Worm (Caenorhabditis elegans) whole organism, L3 larva: Measurements from ENCODE around the gene frpr-5.
A peak's percentile ranks its signal among the peaks of the same experiment; 100 is the strongest.

Source experiments
- ZK546.5 ChIP-seq: sonication (generic microtip); optimal IDR thresholded peaks from 2 replicates; lab custom pipeline; 2017; ENCODE audit warnings: missing biosample characterization, missing genetic modification characterization
- ama-1 ChIP-seq: fragments of 150-350 bp; optimal IDR thresholded peaks from 2 replicates; lab custom pipeline; 2018
- ceh-16 ChIP-seq: sonication (generic microtip); optimal IDR thresholded peaks from 2 replicates; lab custom pipeline; 2017; ENCODE audit warnings: missing biosample characterization, missing genetic modification characterization
- ceh-28 ChIP-seq: fragments of 150-350 bp; optimal IDR thresholded peaks from 2 replicates; lab custom pipeline; 2014; ENCODE audit warnings: missing biosample characterization, missing genetic modification reagents, missing genetic modification characterization
- ceh-82 ChIP-seq: fragments of 150-350 bp; optimal IDR thresholded peaks from 2 replicates; lab custom pipeline; 2014; ENCODE audit warnings: missing biosample characterization, missing genetic modification characterization
- ceh-9 ChIP-seq: sonication (generic microtip); optimal IDR thresholded peaks from 2 replicates; lab custom pipeline; 2018; ENCODE audit warnings: missing biosample characterization, missing genetic modification characterization
- daf-12 ChIP-seq: fragments of 150-350 bp; optimal IDR thresholded peaks from 2 replicates; lab custom pipeline; 2014; ENCODE audit warnings: missing biosample characterization, missing genetic modification reagents, missing genetic modification characterization
- egl-5 ChIP-seq: fragments of 150-350 bp; optimal IDR thresholded peaks from 2 replicates; lab custom pipeline; 2017; ENCODE audit warnings: missing biosample characterization, missing genetic modification reagents, missing genetic modification characterization, inconsistent platforms
- elt-1 ChIP-seq: fragments of 150-350 bp; optimal IDR thresholded peaks from 2 replicates; lab custom pipeline; 2014; ENCODE audit warnings: missing biosample characterization, missing genetic modification characterization
- elt-2 ChIP-seq: sonication (generic microtip); optimal IDR thresholded peaks from 2 replicates; lab custom pipeline; 2016; ENCODE audit warnings: missing genetic modification reagents, mild to moderate bottlenecking, missing genetic modification characterization, missing compliant biosample characterization
- eor-1 ChIP-seq, 2 experiments: fragments of 150-350 bp; optimal IDR thresholded peaks; 2 replicates each; lab custom pipeline; 2014 to 2018; ENCODE audit warnings: missing biosample characterization in 2 of 2, missing genetic modification characterization in 2 of 2
- fkh-10 ChIP-seq: sonication (generic microtip); optimal IDR thresholded peaks from 2 replicates; lab custom pipeline; 2017; ENCODE audit warnings: missing biosample characterization, missing genetic modification reagents, missing genetic modification characterization
- fkh-2 ChIP-seq: fragments of 150-350 bp; optimal IDR thresholded peaks from 2 replicates; lab custom pipeline; 2014; ENCODE audit warnings: missing biosample characterization, missing genetic modification reagents, missing genetic modification characterization
- fos-1 ChIP-seq: fragments of 150-350 bp; optimal IDR thresholded peaks from 2 replicates; lab custom pipeline; 2014; ENCODE audit warnings: missing biosample characterization, missing genetic modification characterization
- hmg-11 ChIP-seq: sonication (generic microtip); optimal IDR thresholded peaks from 2 replicates; lab custom pipeline; 2016; ENCODE audit warnings: missing genetic modification characterization, missing compliant biosample characterization
- jun-1 ChIP-seq: fragments of 150-350 bp; optimal IDR thresholded peaks from 2 replicates; lab custom pipeline; 2014; ENCODE audit warnings: missing biosample characterization, missing genetic modification reagents, missing genetic modification characterization
- lin-15B ChIP-seq: fragments of 150-350 bp; optimal IDR thresholded peaks from 2 replicates; lab custom pipeline; 2014; ENCODE audit warnings: missing biosample characterization, missing genetic modification characterization
- lin-39 ChIP-seq: fragments of 150-350 bp; optimal IDR thresholded peaks from 2 replicates; lab custom pipeline; 2018; ENCODE audit warnings: missing biosample characterization, missing genetic modification reagents, missing genetic modification characterization
- mml-1 ChIP-seq: fragments of 150-350 bp; sonication (generic microtip); optimal IDR thresholded peaks from 3 replicates; lab custom pipeline; 2014; ENCODE audit warnings: missing biosample characterization, missing genetic modification characterization
- nfya-1 ChIP-seq: sonication (generic microtip); optimal IDR thresholded peaks from 2 replicates; lab custom pipeline; 2017; ENCODE audit warnings: missing genetic modification characterization, mild to moderate bottlenecking, missing compliant biosample characterization, antibody characterized with exemption, moderate library complexity; ENCODE audit not compliant: insufficient read depth
- nhr-11 ChIP-seq: fragments of 150-350 bp; optimal IDR thresholded peaks from 2 replicates; lab custom pipeline; 2014; ENCODE audit warnings: missing biosample characterization, missing genetic modification characterization
- nhr-23 ChIP-seq: fragments of 150-350 bp; optimal IDR thresholded peaks from 2 replicates; lab custom pipeline; 2014; ENCODE audit warnings: missing biosample characterization, missing genetic modification reagents, missing genetic modification characterization
- nhr-25 ChIP-seq: sonication (generic microtip); optimal IDR thresholded peaks from 2 replicates; lab custom pipeline; 2017; ENCODE audit warnings: missing biosample characterization, missing genetic modification characterization
- nhr-28 ChIP-seq: fragments of 150-350 bp; optimal IDR thresholded peaks from 2 replicates; lab custom pipeline; 2014; ENCODE audit warnings: missing biosample characterization, missing genetic modification characterization
- nhr-43 ChIP-seq: sonication (generic microtip); optimal IDR thresholded peaks from 2 replicates; lab custom pipeline; 2016; ENCODE audit warnings: mild to moderate bottlenecking, missing genetic modification characterization, missing compliant biosample characterization; ENCODE audit not compliant: poor library complexity, severe bottlenecking
- nhr-67 ChIP-seq: fragments of 150-350 bp; optimal IDR thresholded peaks from 2 replicates; lab custom pipeline; 2014; ENCODE audit warnings: missing biosample characterization, missing genetic modification characterization
- nhr-76 ChIP-seq: fragments of 150-350 bp; sonication (generic microtip); optimal IDR thresholded peaks from 5 replicates; lab custom pipeline; 2014; ENCODE audit warnings: missing biosample characterization, missing genetic modification characterization
- nhr-77 ChIP-seq: fragments of 150-350 bp; optimal IDR thresholded peaks from 2 replicates; lab custom pipeline; 2014; ENCODE audit warnings: missing biosample characterization, missing genetic modification characterization
- pha-4 ChIP-seq: fragments of 150-350 bp; optimal IDR thresholded peaks from 2 replicates; lab custom pipeline; 2014; ENCODE audit warnings: missing biosample characterization, missing genetic modification reagents, missing genetic modification characterization
- sea-2 ChIP-seq: fragments of 150-350 bp; sonication (generic microtip); optimal IDR thresholded peaks from 4 replicates; lab custom pipeline; 2014; ENCODE audit warnings: missing biosample characterization, missing genetic modification reagents, missing genetic modification characterization
- snpc-4 ChIP-seq: fragments of 150-350 bp; optimal IDR thresholded peaks from 2 replicates; lab custom pipeline; 2014; ENCODE audit warnings: missing biosample characterization, missing genetic modification characterization
- tbx-2 ChIP-seq: sonication (generic microtip); optimal IDR thresholded peaks from 2 replicates; lab custom pipeline; 2016; ENCODE audit warnings: mild to moderate bottlenecking, missing genetic modification characterization, missing compliant biosample characterization
- unc-39 ChIP-seq: sonication (generic microtip); optimal IDR thresholded peaks from 4 replicates; lab custom pipeline; 2017; ENCODE audit warnings: missing biosample characterization, missing genetic modification characterization
- zag-1 ChIP-seq: fragments of 150-350 bp; optimal IDR thresholded peaks from 2 replicates; lab custom pipeline; 2014; ENCODE audit warnings: missing biosample characterization, missing genetic modification characterization
- ztf-11 ChIP-seq: fragments of 150-350 bp; optimal IDR thresholded peaks from 2 replicates; lab custom pipeline; 2014; ENCODE audit warnings: missing biosample characterization, missing genetic modification characterization
- ztf-4 ChIP-seq: fragments of 150-350 bp; optimal IDR thresholded peaks from 2 replicates; lab custom pipeline; 2014; ENCODE audit warnings: missing biosample characterization, missing genetic modification characterization

frpr-5 gene

ce11 chrV:13556746-13557145 lies 20.8 kb upstream of the frpr-5 start, which contains the start of gene cav-2 (continued):
- TF ChIP-seq unc-39: no peak
- TF ChIP-seq ceh-16 (tag; lab: Kevin White, UChicago): no peak
- peak; percentile 68 for TF ChIP-seq nfya-1 (tag; lab: Kevin White, UChicago)
- TF ChIP-seq fkh-2 (tag; lab: Kevin White, UChicago): no peak
- no peak for TF ChIP-seq fos-1 (tag; lab: Kevin White, UChicago)
- peak; percentile 83 for TF ChIP-seq pha-4
- TF ChIP-seq lin-39 (tag; lab: Kevin White, UChicago): peak; percentile 70
- TF ChIP-seq ceh-82: no peak
- peak; percentile 70 for TF ChIP-seq ceh-28 (tag; lab: Kevin White, UChicago)
- TF ChIP-seq nhr-77 (tag; lab: Kevin White, UChicago): no peak
- no peak for TF ChIP-seq nhr-11 (tag; lab: Kevin White, UChicago)
- TF ChIP-seq tbx-2 (tag; lab: Kevin White, UChicago): peak; percentile 8
- no peak for TF ChIP-seq ztf-11 (tag; lab: Kevin White, UChicago)
- no peak for TF ChIP-seq mml-1 (tag; lab: Kevin White, UChicago)
- no peak for TF ChIP-seq nhr-28 (tag; lab: Kevin White, UChicago)

- no peak for TF ChIP-seq jun-1 (tag; lab: Kevin White, UChicago)
- TF ChIP-seq elt-1 (tag; lab: Kevin White, UChicago): no peak
- no peak for TF ChIP-seq lin-39 (tag; lab: Kevin White, UChicago)
- TF ChIP-seq ztf-4: no peak
- no peak for TF ChIP-seq nhr-43 (tag; lab: Kevin White, UChicago)
- TF ChIP-seq nhr-25 (tag; lab: Kevin White, UChicago): no peak
- no peak for TF ChIP-seq elt-2 (tag; lab: Kevin White, UChicago)
- no peak for TF ChIP-seq nhr-28 (tag; lab: Kevin White, UChicago)
- no peak for TF ChIP-seq nhr-67 (tag; lab: Kevin White, UChicago)
- TF ChIP-seq nhr-77 (tag; lab: Kevin White, UChicago): no peak
- no peak for TF ChIP-seq egl-5
- TF ChIP-seq nhr-11 (tag; lab: Kevin White, UChicago): no peak
- TF ChIP-seq eor-1 (tag; optimal IDR thresholded peaks at IDR 0.05; lab: Kevin White, UChicago): no peak
- no peak for TF ChIP-seq mml-1 (tag; lab: Kevin White, UChicago)
- no peak for TF ChIP-seq hmg-11 (tag; lab: Kevin White, UChicago)
- TF ChIP-seq nhr-76 (tag; lab: Kevin White, UChicago): no peak
- TF ChIP-seq tbx-2 (tag; lab: Kevin White, UChicago): no peak
- no peak for TF ChIP-seq ceh-28 (tag; lab: Kevin White, UChicago)
- no peak for TF ChIP-seq pha-4
Observed at ce11 chrV:13556297-13556696, 20.4 kb upstream of the frpr-5 start, which contains the start of gene C56A3.6. Gene C56A3.6, minus strand, starts transcription at chrV:13556397.

ce11 chrV:13551601-13552000 lies 15.7 kb upstream of the frpr-5 start, which contains the start of the genes C56A3.4 and C56A3.5:
Gene C56A3.4, minus strand, starts transcription at chrV:13551754.
Gene C56A3.5, plus strand, starts transcription at chrV:13551967.
- TF ChIP-seq nfya-1 (tag; lab: Kevin White, UChicago) (peak; percentile 49), nhr-67 (tag; lab: Kevin White, UChicago) (no peak), nhr-25 (tag; lab: Kevin White, UChicago) (no peak), sea-2 (no peak), ama-1 (lab: Kevin White, UChicago) (no peak), fos-1 (tag; lab: Kevin White, UChicago) (no peak), pha-4 (peak; percentile 40), snpc-4 (tag; lab: Kevin White, UChicago) (peak; percentile 8), ZK546.5 (tag; lab: Kevin White, UChicago) (no peak), elt-2 (tag; lab: Kevin White, UChicago) (peak; percentile 22), ztf-11 (tag; lab: Kevin White, UChicago) (no peak), jun-1 (tag; lab: Kevin White, UChicago) (peak; percentile 23), hmg-11 (tag; lab: Kevin White, UChicago) (peak; percentile 63), nhr-43 (tag; lab: Kevin White, UChicago) (peak; percentile 59), daf-12 (no peak), zag-1 (tag; lab: Kevin White, UChicago) (no peak), tbx-2 (tag; lab: Kevin White, UChicago) (no peak), egl-5 (no peak), nhr-23 (peak; percentile 41), fkh-10 (GFP tag; lab: Kevin White, UChicago) (no peak), lin-15B (tag; lab: Kevin White, UChicago) (peak; percentile 82), ceh-9 (no peak)
